Worm (Caenorhabditis elegans) whole organism, L4 larva: ENCODE data around the gene egas-3.
A peak's percentile ranks its signal among the peaks of the same experiment; 100 is the strongest.

Source experiments
- R02D3.7 ChIP-seq: fragments of 150-350 bp; sonication (generic microtip); optimal IDR thresholded peaks from 3 replicates; lab custom pipeline; 2014; ENCODE audit warnings: missing biosample characterization, missing genetic modification characterization
- T20F7.1 ChIP-seq: fragments of 200-800 bp; sonication (Bioruptor generic); optimal IDR thresholded peaks from 2 replicates; lab custom pipeline; 2018; ENCODE audit warnings: mild to moderate bottlenecking, missing genetic modification characterization, missing compliant biosample characterization
- aha-1 ChIP-seq: fragments of 150-350 bp; peaks from one replicate; lab custom pipeline; 2014; ENCODE audit warnings: missing biosample characterization, missing genetic modification characterization
- aly-2 ChIP-seq: sonication (generic microtip); optimal IDR thresholded peaks from 2 replicates; lab custom pipeline; 2018; ENCODE audit warnings: missing biosample characterization, missing genetic modification characterization
- ama-1 ChIP-seq: fragments of 150-350 bp; optimal IDR thresholded peaks from 2 replicates; lab custom pipeline; 2014; ENCODE audit warnings: inconsistent platforms, mixed read lengths
- ceh-20 ChIP-seq: fragments of 200-800 bp; sonication (Bioruptor generic); IDR thresholded peaks from 2 replicates; pipeline ENCODE4 v1.3.6; 2022; ENCODE audit warnings: missing genetic modification reagents, missing genetic modification characterization, missing compliant biosample characterization
- ceh-28 ChIP-seq: fragments of 150-350 bp; optimal IDR thresholded peaks from 2 replicates; lab custom pipeline; 2014; ENCODE audit warnings: missing biosample characterization, missing genetic modification reagents, missing genetic modification characterization
- ceh-82 ChIP-seq: sonication (generic microtip); optimal IDR thresholded peaks from 2 replicates; lab custom pipeline; 2017; ENCODE audit warnings: missing biosample characterization, missing genetic modification characterization
- cey-2 ChIP-seq: sonication (generic microtip); optimal IDR thresholded peaks from 3 replicates; lab custom pipeline; 2017; ENCODE audit warnings: missing genetic modification characterization, mild to moderate bottlenecking, missing compliant biosample characterization, antibody characterized with exemption, borderline replicate concordance; ENCODE audit not compliant: insufficient read depth
- daf-16 ChIP-seq, 3 experiments: sonication (generic microtip); optimal IDR thresholded peaks; 2 replicates each; lab custom pipeline; 2016 to 2017; ENCODE audit warnings: missing genetic modification characterization in 3 of 3, missing genetic modification reagents in 3 of 3, mild to moderate bottlenecking in 2 of 3, missing compliant biosample characterization in 2 of 3, missing biosample characterization in 1 of 3, moderate library complexity in 1 of 3
- dmd-6 ChIP-seq: fragments of 200-800 bp; sonication (Bioruptor generic); IDR thresholded peaks from 2 replicates; pipeline ENCODE4 v1.3.6; 2022; ENCODE audit warnings: missing genetic modification reagents, missing genetic modification characterization, missing compliant biosample characterization
- egl-27 ChIP-seq: sonication (generic microtip); optimal IDR thresholded peaks from 3 replicates; lab custom pipeline; 2017; ENCODE audit warnings: missing biosample characterization, missing genetic modification reagents, missing genetic modification characterization
- egl-43 ChIP-seq: fragments of 200-800 bp; sonication (Bioruptor generic); IDR thresholded peaks from 2 replicates; pipeline ENCODE4 v1.3.6; 2022; ENCODE audit warnings: missing genetic modification reagents, missing genetic modification characterization, missing compliant biosample characterization
- fkh-10 ChIP-seq: fragments of 150-350 bp; optimal IDR thresholded peaks from 2 replicates; lab custom pipeline; 2014; ENCODE audit warnings: missing biosample characterization, missing genetic modification reagents, missing genetic modification characterization
- gei-8 ChIP-seq: fragments of 200-800 bp; sonication (Bioruptor generic); optimal IDR thresholded peaks from 2 replicates; lab custom pipeline; 2018; ENCODE audit warnings: mild to moderate bottlenecking, missing genetic modification characterization, missing compliant biosample characterization
- hmg-1.1 ChIP-seq: fragments of 200-800 bp; sonication (Bioruptor generic); IDR thresholded peaks from 2 replicates; pipeline ENCODE4 v1.3.6; 2022; ENCODE audit warnings: missing genetic modification reagents, missing genetic modification characterization, missing compliant biosample characterization
- jun-1 ChIP-seq: fragments of 150-350 bp; optimal IDR thresholded peaks from 2 replicates; lab custom pipeline; 2014; ENCODE audit warnings: missing biosample characterization, missing genetic modification reagents, missing genetic modification characterization
- lim-7 ChIP-seq: fragments of 200-800 bp; sonication (Bioruptor generic); IDR thresholded peaks from 2 replicates; pipeline ENCODE4 v1.3.6; 2022; ENCODE audit warnings: missing genetic modification characterization, missing compliant biosample characterization
- lin-13 ChIP-seq: fragments of 150-350 bp; optimal IDR thresholded peaks from 2 replicates; lab custom pipeline; 2014; ENCODE audit warnings: missing biosample characterization, missing genetic modification reagents, missing genetic modification characterization
- madf-5 ChIP-seq, 2 experiments: fragments of 200-800 bp; sonication (Bioruptor generic); IDR thresholded peaks; 2 replicates each; pipeline ENCODE4 v1.3.6; 2022; ENCODE audit warnings: missing compliant biosample characterization in 2 of 2, missing genetic modification characterization in 2 of 2
- madf-9 ChIP-seq: fragments of 200-800 bp; sonication (Bioruptor generic); conservative IDR thresholded peaks from 2 replicates; pipeline ENCODE4 v1.3.6; 2022; ENCODE audit warnings: missing genetic modification reagents, missing genetic modification characterization, missing compliant biosample characterization
- mdl-1 ChIP-seq, 2 experiments: fragments of 150-350 bp in 1 of 2; sonication (generic microtip) in 1 of 2; optimal IDR thresholded peaks; 2 replicates each; lab custom pipeline; 2014 to 2017; ENCODE audit warnings: missing biosample characterization in 2 of 2, missing genetic modification characterization in 2 of 2
- mdt-29 ChIP-seq: fragments of 200-800 bp; sonication (Bioruptor generic); IDR thresholded peaks from 2 replicates; pipeline ENCODE4 v1.3.6; 2022; ENCODE audit warnings: missing genetic modification reagents, missing genetic modification characterization, missing compliant biosample characterization
- mep-1 ChIP-seq: fragments of 150-350 bp; sonication (generic microtip); optimal IDR thresholded peaks from 3 replicates; lab custom pipeline; 2014; ENCODE audit warnings: missing biosample characterization, missing genetic modification characterization
- mes-2 ChIP-seq: sonication (generic microtip); optimal IDR thresholded peaks from 2 replicates; lab custom pipeline; 2016; ENCODE audit warnings: missing genotype, mild to moderate bottlenecking, missing genetic modification characterization, missing compliant biosample characterization; ENCODE audit not compliant: poor library complexity, severe bottlenecking
- nhr-11 ChIP-seq: fragments of 150-350 bp; optimal IDR thresholded peaks from 2 replicates; lab custom pipeline; 2014; ENCODE audit warnings: missing biosample characterization, missing genetic modification characterization
- nhr-111 ChIP-seq: fragments of 200-800 bp; sonication (Bioruptor generic); optimal IDR thresholded peaks from 2 replicates; lab custom pipeline; 2018; ENCODE audit warnings: mild to moderate bottlenecking, missing genetic modification characterization, missing compliant biosample characterization
- nhr-237 ChIP-seq: sonication (generic microtip); optimal IDR thresholded peaks from 2 replicates; lab custom pipeline; 2017; ENCODE audit warnings: missing biosample characterization, missing genetic modification characterization
- nhr-25 ChIP-seq: sonication (generic microtip); optimal IDR thresholded peaks from 2 replicates; lab custom pipeline; 2017; ENCODE audit warnings: missing genetic modification characterization, mild to moderate bottlenecking, missing compliant biosample characterization, antibody characterized with exemption, moderate library complexity, borderline replicate concordance; ENCODE audit not compliant: insufficient read depth
- nhr-28 ChIP-seq: fragments of 150-350 bp; optimal IDR thresholded peaks from 2 replicates; lab custom pipeline; 2014; ENCODE audit warnings: missing biosample characterization, missing genetic modification characterization
- nhr-42 ChIP-seq: fragments of 200-800 bp; sonication (Bioruptor generic); IDR thresholded peaks from 2 replicates; pipeline ENCODE4 v1.3.6; 2022; ENCODE audit warnings: missing genetic modification characterization, missing compliant biosample characterization
- tag-97 ChIP-seq: fragments of 200-800 bp; sonication (Bioruptor generic); IDR thresholded peaks from 2 replicates; pipeline ENCODE4 v1.3.6; 2022; ENCODE audit warnings: missing genetic modification characterization, missing compliant biosample characterization
- unc-62 ChIP-seq, 3 experiments: fragments of 150-350 bp in 1 of 3; sonication (generic microtip); optimal IDR thresholded peaks in 2 of 3; peaks in 1 of 3; 1 replicate in 1 of 3; 2 replicates in 2 of 3; lab custom pipeline; 2014 to 2017; ENCODE audit warnings: missing biosample characterization in 3 of 3, missing genetic modification characterization in 3 of 3, missing genetic modification reagents in 3 of 3, missing genotype in 1 of 3
- vab-7 ChIP-seq: fragments of 200-800 bp; sonication (Bioruptor generic); IDR thresholded peaks from 2 replicates; pipeline ENCODE4 v1.3.6; 2022; ENCODE audit warnings: missing genetic modification reagents, missing genetic modification characterization, missing compliant biosample characterization
- zip-2 ChIP-seq: fragments of 150-350 bp; optimal IDR thresholded peaks from 2 replicates; lab custom pipeline; 2014; ENCODE audit warnings: missing biosample characterization, missing genetic modification characterization

egas-3 gene

ce11 chrV:18637544-18638366 is 1.6 kb upstream of the egas-3 start:
- peak; percentile 58 for TF ChIP-seq nhr-25
- no peak for TF ChIP-seq aly-2 (tag; lab: Kevin White, UChicago)
- TF ChIP-seq ama-1 (lab: Kevin White, UChicago), result peak; percentile 85
- peak; percentile 8 for TF ChIP-seq nhr-28 (tag; lab: Kevin White, UChicago)
- TF ChIP-seq fkh-10 (GFP tag; lab: Kevin White, UChicago), result no peak
- TF ChIP-seq mep-1 (tag; lab: Kevin White, UChicago), result peak; percentile 31
- TF ChIP-seq unc-62 (GFP tag; optimal IDR thresholded peaks at IDR 0.05 in 1 of 2; lab: Kevin White, UChicago), result peak in 1 of 2 experiments; percentile 72
- TF ChIP-seq unc-62 (tag; optimal IDR thresholded peaks at IDR 0.05; lab: Kevin White, UChicago), result no peak
- peak; percentile 33; the same call in 1 of the 2 replicates for TF ChIP-seq mdt-29 (GFP tag; lab: Robert Waterston, UW)
- TF ChIP-seq aha-1 (tag; lab: Kevin White, UChicago), result peak; percentile 18

- TF ChIP-seq gei-8 (GFP tag; lab: Kevin White, UChicago) (no peak), egl-27 (tag; lab: Kevin White, UChicago) (no peak), mes-2 (tag; lab: Kevin White, UChicago) (no peak), ceh-28 (tag; lab: Kevin White, UChicago) (peak; percentile 87), madf-9 (GFP tag; lab: Robert Waterston, UW) (no peak)
Observed at ce11 chrV:18631966-18632531, 4.1 kb downstream of the egas-3 start.

ce11 chrV:18628907-18629306 is 7.2 kb downstream of the egas-3 start:
- peak; percentile 89 for TF ChIP-seq ceh-28 (tag; lab: Kevin White, UChicago)
- no peak for TF ChIP-seq vab-7 (GFP tag; lab: Robert Waterston, UW)

- TF ChIP-seq egl-43 (GFP tag; lab: Robert Waterston, UW), result no peak
- no peak for TF ChIP-seq mes-2 (tag; lab: Kevin White, UChicago)
- TF ChIP-seq nhr-42 (GFP tag; lab: Robert Waterston, UW), result no peak
- no peak for TF ChIP-seq gei-8 (GFP tag; lab: Kevin White, UChicago)
- no peak for TF ChIP-seq hmg-1.1 (GFP tag; lab: Robert Waterston, UW)
- TF ChIP-seq daf-16 (GFP tag; optimal IDR thresholded peaks at IDR 0.05; lab: Kevin White, UChicago), result peak in 1 of 2 experiments; percentile 24
- TF ChIP-seq daf-16 (tag; optimal IDR thresholded peaks at IDR 0.05; lab: Kevin White, UChicago), result no peak
- TF ChIP-seq R02D3.7, result no peak
- TF ChIP-seq lim-7 (GFP tag; lab: Robert Waterston, UW), result no peak
- no peak for TF ChIP-seq nhr-111 (GFP tag; lab: Kevin White, UChicago)
- no peak for TF ChIP-seq cey-2 (tag; lab: Kevin White, UChicago)
- peak; percentile 48 for TF ChIP-seq nhr-11 (tag; lab: Kevin White, UChicago)
- TF ChIP-seq tag-97 (GFP tag; lab: Robert Waterston, UW), result no peak
- TF ChIP-seq T20F7.1 (GFP tag; lab: Kevin White, UChicago), result no peak
- 0 out of 2 replicates have a peak, but pooled peaks have one; percentile 15 for TF ChIP-seq ceh-20 (GFP tag; lab: Robert Waterston, UW)
- no peak for TF ChIP-seq jun-1
- no peak for TF ChIP-seq madf-5 (GFP tag; IDR thresholded peaks at IDR 0.05; lab: Robert Waterston, UW)
- no peak for TF ChIP-seq zip-2 (tag; lab: Kevin White, UChicago)
- TF ChIP-seq lin-13 (GFP tag; lab: Kevin White, UChicago), result no peak
- TF ChIP-seq dmd-6 (GFP tag; lab: Robert Waterston, UW), result no peak
- no peak for TF ChIP-seq nhr-237
- no peak for TF ChIP-seq mdl-1 (tag; optimal IDR thresholded peaks at IDR 0.05; lab: Kevin White, UChicago)
- TF ChIP-seq ceh-82, result no peak
Observed at ce11 chrV:18627445-18627844, 8.7 kb downstream of the egas-3 start.
